Fruit fly (Drosophila melanogaster) whole organism, embryonic: ENCODE results near the gene cactin.

Source experiments
- CG16779 ChIP-seq: fragments of 200-800 bp; sonication (Bioruptor generic); IDR thresholded peaks from 2 replicates; pipeline ENCODE4 v1.3.6; 2022; ENCODE audit warnings: missing biosample characterization, missing genetic modification characterization
- CG17385 ChIP-seq: fragments of 200-800 bp; sonication (Bioruptor generic); optimal IDR thresholded peaks from 3 replicates; lab custom pipeline; 2018; ENCODE audit warnings: missing biosample characterization, mild to moderate bottlenecking, missing genetic modification characterization
- CG43689 ChIP-seq: fragments of 200-800 bp; sonication (Bioruptor generic); IDR thresholded peaks from 2 replicates; pipeline ENCODE4 v1.3.6; 2022; ENCODE audit warnings: missing biosample characterization, missing genetic modification characterization
- Ptx1 ChIP-seq: fragments of 200-800 bp; sonication (Bioruptor generic); IDR thresholded peaks from 2 replicates; pipeline ENCODE4 v1.3.6; 2022; ENCODE audit warnings: missing biosample characterization, missing genetic modification characterization
- fd3F ChIP-seq: fragments of 200-800 bp; sonication (Bioruptor generic); optimal IDR thresholded peaks from 2 replicates; lab custom pipeline; 2018; ENCODE audit warnings: missing biosample characterization, mild to moderate bottlenecking, missing genetic modification characterization, moderate library complexity
- gsb ChIP-seq: fragments of 200-800 bp; sonication (Bioruptor generic); IDR thresholded peaks from 2 replicates; pipeline ENCODE4 v1.3.6; 2022; ENCODE audit warnings: missing biosample characterization, missing genetic modification characterization
- lmd ChIP-seq: fragments of 200-800 bp; sonication (Bioruptor generic); IDR thresholded peaks from 2 replicates; pipeline ENCODE4 v1.3.6; 2022; ENCODE audit warnings: missing biosample characterization, missing genetic modification characterization
- nerfin-1 ChIP-seq: fragments of 200-800 bp; sonication (Bioruptor generic); optimal IDR thresholded peaks from 3 replicates; lab custom pipeline; 2019; ENCODE audit warnings: missing biosample characterization, mild to moderate bottlenecking, missing genetic modification characterization, moderate library complexity
- shn ChIP-seq: fragments of 200-800 bp; sonication (Bioruptor generic); optimal IDR thresholded peaks from 3 replicates; lab custom pipeline; 2016; ENCODE audit warnings: missing biosample characterization, missing genetic modification characterization
- sr ChIP-seq: fragments of 200-800 bp; sonication (Bioruptor generic); IDR thresholded peaks from 3 replicates; pipeline ENCODE4 v1.3.6; 2022; ENCODE audit warnings: missing biosample characterization, missing genetic modification characterization
- vnd ChIP-seq: fragments of 200-800 bp; sonication (Bioruptor generic); IDR thresholded peaks from 3 replicates; pipeline ENCODE4 v1.3.6; 2022; ENCODE audit warnings: missing biosample characterization, missing genetic modification characterization; ENCODE audit not compliant: partially characterized antibody

DNA sequence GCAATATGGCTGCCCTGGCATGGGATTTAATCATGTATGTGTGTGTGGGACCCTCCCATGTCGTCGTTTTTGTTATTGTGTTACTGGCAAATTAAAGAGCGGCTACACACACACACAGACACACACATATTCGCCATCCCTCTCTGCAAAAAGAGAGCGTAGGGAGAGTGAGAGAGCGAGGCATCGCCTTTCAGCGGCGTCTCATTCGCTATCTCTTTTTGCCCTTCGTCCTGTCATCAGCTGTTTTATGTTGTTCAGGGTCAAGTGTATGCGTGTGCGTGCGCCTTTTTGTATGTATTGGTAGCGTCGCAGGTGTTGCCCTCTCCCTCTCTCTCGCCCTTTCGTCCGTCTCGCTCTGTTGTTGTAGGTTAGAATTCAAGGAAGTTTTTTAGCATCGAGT lies 13.0 kb downstream of the cactin start:
- no peak for TF ChIP-seq gsb (GFP tag; lab: Robert Waterston, UW)
- TF ChIP-seq sr (GFP tag; lab: Robert Waterston, UW): no peak
- TF ChIP-seq vnd (GFP tag; lab: Robert Waterston, UW): no peak
- no peak for TF ChIP-seq CG16779 (GFP tag; lab: Robert Waterston, UW)
- TF ChIP-seq lmd (GFP tag; lab: Robert Waterston, UW): no peak
- no peak for TF ChIP-seq nerfin-1 (tag; lab: Kevin White, UChicago)
- TF ChIP-seq CG17385 (GFP tag; lab: Kevin White, UChicago): no peak
- no peak for TF ChIP-seq Ptx1
- no peak for TF ChIP-seq shn (GFP tag; lab: Kevin White, UChicago)
- no peak for TF ChIP-seq CG43689 (GFP tag; lab: Robert Waterston, UW)
- no peak for TF ChIP-seq fd3F (GFP tag; lab: Kevin White, UChicago)
